Worm (Caenorhabditis elegans): ENCODE data around the gene R151.2.

DNA sequence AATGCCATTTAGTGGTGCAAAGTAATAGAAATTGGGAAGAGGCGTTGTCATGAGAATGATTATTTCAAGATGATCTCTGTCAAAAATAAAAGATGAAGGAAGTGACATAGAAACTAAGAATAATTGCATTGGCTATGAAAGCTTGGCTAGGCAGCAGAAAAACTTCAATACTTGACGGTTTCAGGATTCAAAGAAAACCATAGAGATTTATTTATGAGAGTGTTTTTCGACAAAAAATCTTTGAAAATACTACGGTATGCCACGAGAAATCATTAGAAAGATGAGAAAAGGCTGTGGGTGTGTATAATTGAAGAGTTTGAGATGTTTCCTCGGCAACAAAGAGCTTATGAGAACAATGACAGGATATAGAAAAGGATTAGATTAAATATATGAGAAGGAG, 24.3 kb upstream of the R151.2 start, which contains the start of gene F37C12.14:
- TF ChIP-seq sea-2 (GFP tag; IDR thresholded peaks at IDR 0.05) = no peak
- TF ChIP-seq ztf-3 (GFP tag; optimal IDR thresholded peaks at IDR 0.05) = no peak
- TF ChIP-seq ama-1 (optimal IDR thresholded peaks at IDR 0.05) = no peak
- TF ChIP-seq ama-1 (GFP tag; optimal IDR thresholded peaks at IDR 0.05) = no peak
- TF ChIP-seq ceh-40 (GFP tag; IDR thresholded peaks at IDR 0.05) = no peak
- TF ChIP-seq tbx-9 (tag; optimal IDR thresholded peaks at IDR 0.05; ENCODE audit: borderline replicate concordance) = no peak
- no peak for TF ChIP-seq ztf-18 (tag; optimal IDR thresholded peaks at IDR 0.05)
- no peak for TF ChIP-seq nhr-90 (tag; optimal IDR thresholded peaks at IDR 0.05)
- TF ChIP-seq nhr-80 (tag; optimal IDR thresholded peaks at IDR 0.05) = no peak
- TF ChIP-seq Y56A3A.18 (GFP tag; IDR thresholded peaks at IDR 0.05) = no peak
- no peak for TF ChIP-seq xnd-1 (tag; optimal IDR thresholded peaks at IDR 0.05)
- TF ChIP-seq unc-62 (GFP tag; optimal IDR thresholded peaks at IDR 0.05) = no peak
- no peak for TF ChIP-seq pha-4 (tag; optimal IDR thresholded peaks at IDR 0.05)
- TF ChIP-seq ets-4 (GFP tag; optimal IDR thresholded peaks at IDR 0.05) = no peak
- TF ChIP-seq F57C9.4 (tag; optimal IDR thresholded peaks at IDR 0.05) = no peak

All from whole organism, young adult.